Fruit fly (Drosophila melanogaster): ENCODE measurements around the gene Gs2.

DNA sequence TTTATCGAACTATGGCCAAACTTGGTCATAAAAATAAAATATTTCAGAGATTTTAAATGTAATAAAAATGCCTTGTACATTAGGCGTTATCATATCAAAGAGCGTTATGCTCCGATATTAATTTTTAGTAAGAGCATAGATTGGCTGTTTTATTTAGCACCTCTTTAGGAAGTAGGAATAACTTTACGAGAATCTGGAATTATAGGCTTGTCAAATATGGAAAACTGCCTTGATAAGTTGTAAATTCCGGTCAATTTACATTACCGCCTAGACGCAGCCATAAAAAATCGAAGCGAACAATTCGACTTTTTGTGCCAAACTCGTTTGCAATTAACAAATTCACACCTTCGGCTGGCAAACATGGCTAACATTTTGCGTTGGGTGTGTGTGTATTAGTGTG lies 561 bp upstream of the Gs2 start:
- TF ChIP-seq h (optimal IDR thresholded peaks at IDR 0.05) (no peak), psq (optimal IDR thresholded peaks at IDR 0.05) (no peak), ttk (optimal IDR thresholded peaks at IDR 0.05) (no peak), insv (optimal IDR thresholded peaks at IDR 0.05) (no peak)

All from Kc167 (cell line).